Fruit fly (Drosophila melanogaster): ENCODE measurements around the gene Rac2.

- TF ChIP-seq CG8478 (optimal IDR thresholded peaks at IDR 0.05) (no peak), CTCF (optimal IDR thresholded peaks at IDR 0.05) (no peak)
These were observed at the start of gene Rac2 for dm6 chr3L:7434715-7435653.
